Worm (Caenorhabditis elegans): ENCODE measurements around the gene abl-1.

The abl-1 gene

ce11 chrX:10568385-10569149 is 55.4 kb downstream of the abl-1 start (continued):
- peak; percentile 58 for TF ChIP-seq mab-5 (tag; optimal IDR thresholded peaks at IDR 0.05)
- TF ChIP-seq tbx-8 (GFP tag; optimal IDR thresholded peaks at IDR 0.05) = peak; percentile 15
- peak; percentile 26 for TF ChIP-seq zip-8 (tag; optimal IDR thresholded peaks at IDR 0.05)
- peak; percentile 100 for TF ChIP-seq ham-2 (GFP tag; optimal IDR thresholded peaks at IDR 0.05)
- TF ChIP-seq snpc-4 (tag; optimal IDR thresholded peaks at IDR 0.05) = no peak
- TF ChIP-seq ceh-43 (GFP tag; optimal IDR thresholded peaks at IDR 0.05) = no peak

- TF ChIP-seq ces-1 (GFP tag; optimal IDR thresholded peaks at IDR 0.05) (peak; percentile 83), drap-1 (GFP tag; optimal IDR thresholded peaks at IDR 0.05) (no peak)
Measured at ce11 chrX:10566775-10567174, 57.2 kb downstream of the abl-1 start.

- TF ChIP-seq ceh-83 (GFP tag; optimal IDR thresholded peaks at IDR 0.05) (no peak), mab-5 (tag; optimal IDR thresholded peaks at IDR 0.05) (no peak), nhr-237 (tag; optimal IDR thresholded peaks at IDR 0.05) (no peak)
Measured at ce11 chrX:10559203-10559602, 64.8 kb downstream of the abl-1 start, which contains the start of gene F59F5.7. Gene F59F5.7, plus strand, starts transcription at chrX:10559503.

- no peak for TF ChIP-seq zip-8 (tag; optimal IDR thresholded peaks at IDR 0.05)
- no peak for TF ChIP-seq mls-2 (tag; optimal IDR thresholded peaks at IDR 0.05)
- no peak for TF ChIP-seq flh-1 (GFP tag; optimal IDR thresholded peaks at IDR 0.05)
- no peak for TF ChIP-seq lsy-2 (tag; optimal IDR thresholded peaks at IDR 0.05)
- TF ChIP-seq ztf-11 (tag; optimal IDR thresholded peaks at IDR 0.05) = no peak
- no peak for TF ChIP-seq bed-3 (GFP tag; optimal IDR thresholded peaks at IDR 0.05)
- peak; percentile 42 for TF ChIP-seq hlh-1 (tag; optimal IDR thresholded peaks at IDR 0.05)
- no peak for TF ChIP-seq mab-5 (tag; optimal IDR thresholded peaks at IDR 0.05)
- no peak for TF ChIP-seq M03D4.4 (tag; optimal IDR thresholded peaks at IDR 0.05)
- no peak for TF ChIP-seq sptf-1 (tag; optimal IDR thresholded peaks at IDR 0.05)
- TF ChIP-seq lin-32 (GFP tag; optimal IDR thresholded peaks at IDR 0.05) = peak; percentile 52
- TF ChIP-seq ceh-83 (GFP tag; optimal IDR thresholded peaks at IDR 0.05) = no peak
- TF ChIP-seq ces-1 (GFP tag; optimal IDR thresholded peaks at IDR 0.05) = no peak
- TF ChIP-seq blmp-1 (tag; optimal IDR thresholded peaks at IDR 0.05) = no peak
- TF ChIP-seq nhr-237 (tag; optimal IDR thresholded peaks at IDR 0.05) = no peak
- TF ChIP-seq unc-120 (tag; optimal IDR thresholded peaks at IDR 0.05; ENCODE audit: poor library complexity, severe bottlenecking) = peak; percentile 31
- no peak for TF ChIP-seq sem-2 (GFP tag; optimal IDR thresholded peaks at IDR 0.05)
- no peak for TF ChIP-seq ham-2 (GFP tag; optimal IDR thresholded peaks at IDR 0.05)
- TF ChIP-seq lin-13 (tag; optimal IDR thresholded peaks at IDR 0.05) = no peak
- TF ChIP-seq nhr-28 (tag; optimal IDR thresholded peaks at IDR 0.05) = no peak
- TF ChIP-seq mep-1 (tag; optimal IDR thresholded peaks at IDR 0.05) = no peak
- no peak for TF ChIP-seq nhr-76 (tag; optimal IDR thresholded peaks at IDR 0.05)
- no peak for TF ChIP-seq ceh-43 (GFP tag; optimal IDR thresholded peaks at IDR 0.05)
Measured at ce11 chrX:10556764-10557163, 67.2 kb downstream of the abl-1 start.
